Worm (Caenorhabditis elegans): ENCODE results near the gene ing-3.

Gene ing-3

DNA sequence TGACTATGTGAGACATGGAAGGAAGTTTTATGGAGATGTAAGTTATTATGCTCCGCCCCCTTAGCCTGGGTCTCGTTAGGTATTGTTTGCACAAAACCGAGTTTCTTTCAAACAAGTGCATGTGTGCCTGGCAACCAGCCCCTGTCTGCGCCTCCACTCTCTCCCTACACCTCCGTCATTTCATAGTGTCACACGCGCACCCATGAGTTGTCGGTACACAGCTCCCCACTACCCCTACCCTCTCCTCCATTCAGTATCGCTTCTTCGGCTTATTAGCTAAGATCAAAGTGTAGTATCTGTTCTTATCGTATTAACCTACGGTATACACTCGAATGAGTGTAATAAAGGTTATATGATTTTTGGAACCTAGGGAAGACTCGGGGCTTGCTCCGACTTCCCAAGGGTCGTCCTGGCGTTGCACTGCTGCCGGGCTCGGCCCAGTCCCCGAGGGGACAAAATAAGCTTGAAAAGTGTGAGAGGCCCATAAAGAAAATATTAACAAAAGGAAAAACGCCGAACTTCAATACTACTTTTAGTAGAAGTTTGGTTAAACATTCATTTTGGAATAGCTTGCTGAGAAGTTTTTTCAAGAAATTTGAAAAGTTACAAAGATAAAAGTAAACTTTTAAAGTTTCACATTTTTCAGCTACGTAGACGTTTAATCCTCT lies 23.2 kb upstream of the ing-3 start (continued):
- TF ChIP-seq hmg-1.2 (GFP tag; IDR thresholded peaks at IDR 0.05), result peak; percentile 84
- peak; percentile 13 for TF ChIP-seq ZK185.1 (tag; optimal IDR thresholded peaks at IDR 0.05; ENCODE audit: poor library complexity, severe bottlenecking)
- TF ChIP-seq aptf-2 (GFP tag; conservative IDR thresholded peaks at IDR 0.05), result peak; percentile 93
- peak; percentile 27 for TF ChIP-seq snpc-3.4 (tag; optimal IDR thresholded peaks at IDR 0.05)
- peak; percentile 84 for TF ChIP-seq D2030.7 (GFP tag; IDR thresholded peaks at IDR 0.05)
- peak; percentile 2 for TF ChIP-seq nhr-80 (tag; optimal IDR thresholded peaks at IDR 0.05)
- TF ChIP-seq him-1 (tag; optimal IDR thresholded peaks at IDR 0.05), result peak; percentile 58
- TF ChIP-seq hmg-20 (GFP tag; IDR thresholded peaks at IDR 0.05), result 0 out of 2 replicates have a peak, but pooled peaks have one; percentile 47
- peak; percentile 10 for TF ChIP-seq ztf-18 (tag; optimal IDR thresholded peaks at IDR 0.05)
- 0 out of 2 replicates have a peak, but pooled peaks have one; percentile 67 for TF ChIP-seq Y53G8AR.9 (GFP tag; conservative IDR thresholded peaks at IDR 0.05)
- TF ChIP-seq let-607 (tag; optimal IDR thresholded peaks at IDR 0.05), result peak in 1 of 2 experiments; percentile 6
- TF ChIP-seq lin-26 (GFP tag; IDR thresholded peaks at IDR 0.05), result peak; percentile 93
- peak; percentile 60; the same call in 1 of the 2 replicates for TF ChIP-seq ceh-100 (GFP tag; IDR thresholded peaks at IDR 0.05)

DNA sequence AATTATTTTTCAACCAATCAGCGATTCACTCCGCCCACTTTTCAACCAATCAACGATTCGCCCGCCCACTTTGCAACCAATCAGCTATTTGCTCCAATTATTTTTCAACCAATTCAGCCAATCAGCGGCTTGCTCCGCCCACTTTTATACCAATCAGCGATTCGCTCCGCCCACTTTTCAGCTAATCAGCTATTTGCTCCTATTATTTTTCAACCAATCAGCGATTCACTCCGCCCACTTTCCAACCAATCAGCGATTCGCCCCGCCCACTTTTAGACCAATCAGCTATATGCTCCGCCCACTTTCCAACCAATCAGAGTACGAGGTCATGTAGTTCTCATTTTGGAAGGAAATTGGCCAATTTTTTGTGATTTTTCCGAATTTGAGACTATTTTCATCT lies 20.5 kb upstream of the ing-3 start:
- TF ChIP-seq lag-1 (GFP tag; IDR thresholded peaks at IDR 0.05) (no peak), pha-4 (tag; optimal IDR thresholded peaks at IDR 0.05) (no peak), F22D6.2 (tag; optimal IDR thresholded peaks at IDR 0.05) (no peak), attf-3 (GFP tag; conservative IDR thresholded peaks at IDR 0.05) (no peak), Y53F4B.3 (GFP tag; IDR thresholded peaks at IDR 0.05) (no peak), nfyb-1 (GFP tag; IDR thresholded peaks at IDR 0.05) (peak; percentile 97), hsf-1 (GFP tag; IDR thresholded peaks at IDR 0.05) (no peak), somi-1 (GFP tag; optimal IDR thresholded peaks at IDR 0.05) (no peak), cebp-1 (GFP tag; IDR thresholded peaks at IDR 0.05) (no peak), cebp-1 (tag; optimal IDR thresholded peaks at IDR 0.05) (no peak), tlf-1 (GFP tag; optimal IDR thresholded peaks at IDR 0.05) (no peak), attf-5 (GFP tag; optimal IDR thresholded peaks at IDR 0.05) (no peak), pbrm-1 (GFP tag; IDR thresholded peaks at IDR 0.05) (no peak), nfya-2 (GFP tag; IDR thresholded peaks at IDR 0.05) (0 out of 2 replicates have a peak, but pooled peaks have one; percentile 28), let-607 (tag; optimal IDR thresholded peaks at IDR 0.05) (no peak), D2030.7 (GFP tag; IDR thresholded peaks at IDR 0.05) (no peak), ztf-26 (tag; optimal IDR thresholded peaks at IDR 0.05) (no peak), tbx-9 (tag; optimal IDR thresholded peaks at IDR 0.05; ENCODE audit: borderline replicate concordance) (no peak), lin-54 (GFP tag; optimal IDR thresholded peaks at IDR 0.05) (no peak)

- TF ChIP-seq Y95B8A.8 (GFP tag; IDR thresholded peaks at IDR 0.05) (no peak), lin-26 (GFP tag; IDR thresholded peaks at IDR 0.05) (0 out of 2 replicates have a peak, but pooled peaks have one; percentile 29), F55B11.4 (tag; optimal IDR thresholded peaks at IDR 0.05; ENCODE audit: borderline replicate concordance, insufficient read depth) (no peak), lir-1 (GFP tag; conservative IDR thresholded peaks at IDR 0.05) (no peak), hmg-1.2 (GFP tag; IDR thresholded peaks at IDR 0.05) (no peak), nfya-2 (GFP tag; IDR thresholded peaks at IDR 0.05) (no peak), egrh-3 (GFP tag; IDR thresholded peaks at IDR 0.05) (peak; percentile 38; the same call in 1 of the 2 replicates), dox-1 (GFP tag; IDR thresholded peaks at IDR 0.05) (peak; percentile 37; the same call in 1 of the 2 replicates), zfh-2 (GFP tag; conservative IDR thresholded peaks at IDR 0.05) (peak; percentile 89)
Measured at ce11 chrII:13858352-13858751, 17.5 kb upstream of the ing-3 start.

Measured in whole organism, young adult.